ENCODE assay signal across 3 fruit fly cellular contexts in genomic region chrX:16385942-16386392, dm6.
TF ChIP-seq lines count a peak whose summit lies in the region.

No protein-coding gene starts in this region.

TF ChIP-seq in whole organism, embryonic, 481 proteins besides CTCF, POLR2A, EP300 and RAD21 (continued from another document and continues in another):
- TF ChIP-seq ato (GFP tag; IDR thresholded peaks at IDR 0.05; lab: Robert Waterston, UW; ENCODE audit: partially characterized antibody) (no peak), CG11504 (tag; optimal IDR thresholded peaks at IDR 0.05; lab: Kevin White, UChicago) (peak; percentile 53), Ravus (GFP tag; IDR thresholded peaks at IDR 0.05; lab: Robert Waterston, UW) (no peak), Ssrp (tag; optimal IDR thresholded peaks at IDR 0.05; lab: Kevin White, UChicago) (peak; percentile 8), CG13287 (GFP tag; IDR thresholded peaks at IDR 0.05; lab: Robert Waterston, UW; ENCODE audit: partially characterized antibody) (no peak), CG9609 (GFP tag; optimal IDR thresholded peaks at IDR 0.05; lab: Kevin White, UChicago) (no peak), salm (tag; optimal IDR thresholded peaks at IDR 0.05; lab: Kevin White, UChicago) (no peak), CG1024 (GFP tag; IDR thresholded peaks at IDR 0.05; lab: Robert Waterston, UW) (no peak), CG6683 (GFP tag; optimal IDR thresholded peaks at IDR 0.05; lab: Kevin White, UChicago) (no peak), aop (GFP tag; IDR thresholded peaks at IDR 0.05; lab: Robert Waterston, UW) (no peak), bbx (GFP tag; IDR thresholded peaks at IDR 0.05; lab: Robert Waterston, UW; ENCODE audit: partially characterized antibody) (no peak), otp (GFP tag; IDR thresholded peaks at IDR 0.05; lab: Robert Waterston, UW) (no peak), CG13894 (tag; optimal IDR thresholded peaks at IDR 0.05; lab: Kevin White, UChicago) (no peak), CG10979 (tag; optimal IDR thresholded peaks at IDR 0.05; lab: Kevin White, UChicago) (peak; percentile 5), H15 (GFP tag; IDR thresholded peaks at IDR 0.05; lab: Robert Waterston, UW) (no peak), nerfin-2 (GFP tag; IDR thresholded peaks at IDR 0.05; lab: Robert Waterston, UW; ENCODE audit: partially characterized antibody) (no peak), rib (GFP tag; IDR thresholded peaks at IDR 0.05; lab: Robert Waterston, UW) (no peak), CG12659 (GFP tag; optimal IDR thresholded peaks at IDR 0.05; lab: Kevin White, UChicago) (peak; percentile 28), MBD-R2 (GFP tag; IDR thresholded peaks at IDR 0.05; lab: Robert Waterston, UW) (0 out of 2 replicates have a peak, but pooled peaks have one; percentile 19), CG4282 (GFP tag; optimal IDR thresholded peaks at IDR 0.05; lab: Kevin White, UChicago) (no peak), mld (GFP tag; IDR thresholded peaks at IDR 0.05; lab: Robert Waterston, UW; ENCODE audit: partially characterized antibody) (no peak), gfzf (GFP tag; optimal IDR thresholded peaks at IDR 0.05; lab: Kevin White, UChicago) (no peak), CG17829 (tag; optimal IDR thresholded peaks at IDR 0.05; lab: Kevin White, UChicago) (peak; percentile 26), sens-2 (GFP tag; IDR thresholded peaks at IDR 0.05; lab: Robert Waterston, UW) (no peak), CG17328 (GFP tag; IDR thresholded peaks at IDR 0.05; lab: Robert Waterston, UW) (no peak), dan (GFP tag; IDR thresholded peaks at IDR 0.05; lab: Robert Waterston, UW) (no peak), tna (GFP tag; IDR thresholded peaks at IDR 0.05; lab: Robert Waterston, UW; ENCODE audit: partially characterized antibody) (no peak), CG11695 (GFP tag; IDR thresholded peaks at IDR 0.05; lab: Robert Waterston, UW) (0 out of 3 replicates have a peak, but pooled peaks have one; percentile 31), ken (GFP tag; IDR thresholded peaks at IDR 0.05; lab: Robert Waterston, UW) (no peak), CG11398 (GFP tag; optimal IDR thresholded peaks at IDR 0.05; lab: Kevin White, UChicago) (no peak), CG3995 (GFP tag; optimal IDR thresholded peaks at IDR 0.05; lab: Kevin White, UChicago) (no peak), emc (GFP tag; optimal IDR thresholded peaks at IDR 0.05; lab: Kevin White, UChicago) (no peak), HLH4C (GFP tag; IDR thresholded peaks at IDR 0.05; lab: Robert Waterston, UW; ENCODE audit: partially characterized antibody) (no peak), so (GFP tag; IDR thresholded peaks at IDR 0.05; lab: Robert Waterston, UW) (no peak), E2f2 (GFP tag; IDR thresholded peaks at IDR 0.05; lab: Robert Waterston, UW) (no peak), HLH54F (GFP tag; optimal IDR thresholded peaks at IDR 0.05; lab: Kevin White, UChicago) (peak; percentile 21), HmgD (GFP tag; optimal IDR thresholded peaks at IDR 0.05; lab: Kevin White, UChicago) (no peak), Max (GFP tag; optimal IDR thresholded peaks at IDR 0.05; lab: Kevin White, UChicago) (peak; percentile 7), pros (GFP tag; optimal IDR thresholded peaks at IDR 0.05; lab: Kevin White, UChicago) (no peak), pzg (GFP tag; optimal IDR thresholded peaks at IDR 0.05; lab: Kevin White, UChicago) (no peak), Hr78 (GFP tag; optimal IDR thresholded peaks at IDR 0.05; lab: Kevin White, UChicago) (peak in 1 of 2 experiments; percentile 5), CG16813 (GFP tag; IDR thresholded peaks at IDR 0.05; lab: Robert Waterston, UW; ENCODE audit: partially characterized antibody) (no peak), gt (GFP tag; IDR thresholded peaks at IDR 0.05; lab: Robert Waterston, UW) (no peak), hth (optimal IDR thresholded peaks at IDR 0.05; lab: Kevin White, UChicago) (no peak)

TF ChIP-seq in whole organism, prepupa, 60 proteins besides CTCF, POLR2A, EP300 and RAD21 (continued from another document):
- TF ChIP-seq CG31627 (GFP tag; optimal IDR thresholded peaks at IDR 0.05; lab: Kevin White, UChicago) (peak; percentile 41), cyc (GFP tag; optimal IDR thresholded peaks at IDR 0.05; lab: Kevin White, UChicago) (peak; percentile 17), CG11294 (GFP tag; IDR thresholded peaks at IDR 0.05; lab: Robert Waterston, UW) (no peak), CG32006 (GFP tag; optimal IDR thresholded peaks at IDR 0.05; lab: Kevin White, UChicago) (peak; percentile 69), Eip78C (GFP tag; lab: Kevin White, UChicago) (peak; percentile 86), spab (GFP tag; optimal IDR thresholded peaks at IDR 0.05; lab: Kevin White, UChicago) (no peak), CG8319 (GFP tag; optimal IDR thresholded peaks at IDR 0.05; lab: Kevin White, UChicago) (peak; percentile 7), CG15336 (GFP tag; IDR thresholded peaks at IDR 0.05; lab: Robert Waterston, UW) (peak; percentile 71), Hr4 (GFP tag; optimal IDR thresholded peaks at IDR 0.05; lab: Kevin White, UChicago) (no peak), vri (GFP tag; optimal IDR thresholded peaks at IDR 0.05; lab: Kevin White, UChicago) (no peak), svp (GFP tag; lab: Kevin White, UChicago) (peak; percentile 83), topi (GFP tag; optimal IDR thresholded peaks at IDR 0.05; lab: Kevin White, UChicago) (peak; percentile 52), esn (GFP tag; optimal IDR thresholded peaks at IDR 0.05; lab: Kevin White, UChicago) (peak; percentile 57), Met (GFP tag; optimal IDR thresholded peaks at IDR 0.05; lab: Kevin White, UChicago) (peak; percentile 69), CG4318 (GFP tag; optimal IDR thresholded peaks at IDR 0.05; lab: Kevin White, UChicago) (peak; percentile 23), net (GFP tag; optimal IDR thresholded peaks at IDR 0.05; lab: Kevin White, UChicago) (peak; percentile 54), dsx (GFP tag; optimal IDR thresholded peaks at IDR 0.05; lab: Kevin White, UChicago; ENCODE audit: poor library complexity, severe bottlenecking) (no peak), CG8632 (GFP tag; optimal IDR thresholded peaks at IDR 0.05; lab: Kevin White, UChicago) (peak; percentile 40), CG11902 (GFP tag; optimal IDR thresholded peaks at IDR 0.05; lab: Kevin White, UChicago) (no peak), CG6276 (GFP tag; optimal IDR thresholded peaks at IDR 0.05; lab: Kevin White, UChicago) (peak; percentile 58), lz (GFP tag; optimal IDR thresholded peaks at IDR 0.05; lab: Kevin White, UChicago) (peak; percentile 30), pdm3 (GFP tag; optimal IDR thresholded peaks at IDR 0.05; lab: Kevin White, UChicago) (no peak), fd59A (GFP tag; optimal IDR thresholded peaks at IDR 0.05; lab: Kevin White, UChicago) (peak; percentile 14), fd85E (GFP tag; optimal IDR thresholded peaks at IDR 0.05; lab: Kevin White, UChicago) (no peak), achi (GFP tag; optimal IDR thresholded peaks at IDR 0.05; lab: Kevin White, UChicago) (peak; percentile 61), Gug (GFP tag; IDR thresholded peaks at IDR 0.05; lab: Robert Waterston, UW) (no peak), Lpt (GFP tag; optimal IDR thresholded peaks at IDR 0.05; lab: Kevin White, UChicago) (no peak), acj6 (GFP tag; optimal IDR thresholded peaks at IDR 0.05; lab: Kevin White, UChicago) (no peak), CG16779 (tag; optimal IDR thresholded peaks at IDR 0.05; lab: Kevin White, UChicago) (no peak), Sox102F (GFP tag; optimal IDR thresholded peaks at IDR 0.05; lab: Kevin White, UChicago) (no peak), CG8119 (GFP tag; IDR thresholded peaks at IDR 0.05; lab: Robert Waterston, UW) (peak; percentile 65; the same call in 2 of the 3 replicates), Smox (GFP tag; optimal IDR thresholded peaks at IDR 0.05; lab: Kevin White, UChicago) (peak; percentile 50), CG11762 (GFP tag; optimal IDR thresholded peaks at IDR 0.05; lab: Kevin White, UChicago; ENCODE audit: insufficient read depth) (peak; percentile 28), OdsH (GFP tag; optimal IDR thresholded peaks at IDR 0.05; lab: Kevin White, UChicago) (peak; percentile 44), Blimp-1 (GFP tag; optimal IDR thresholded peaks at IDR 0.05; lab: Kevin White, UChicago) (no peak), Ets96B (tag; optimal IDR thresholded peaks at IDR 0.05; lab: Kevin White, UChicago) (peak; percentile 34), dac (GFP tag; optimal IDR thresholded peaks at IDR 0.05; lab: Kevin White, UChicago) (peak; percentile 6), CG3919 (GFP tag; optimal IDR thresholded peaks at IDR 0.05; lab: Kevin White, UChicago) (no peak), Eip93F (GFP tag; optimal IDR thresholded peaks at IDR 0.05; lab: Kevin White, UChicago) (no peak)
TF ChIP-seq in whole organism, prepupa: peak in this region for 34.

TF ChIP-seq in whole organism, wandering third instar larva, 38 proteins besides CTCF, POLR2A, EP300 and RAD21 (continued from another document):
- no peak for TF ChIP-seq dsf (GFP tag; optimal IDR thresholded peaks at IDR 0.05; lab: Kevin White, UChicago; ENCODE audit: borderline replicate concordance)
TF ChIP-seq in whole organism, wandering third instar larva: peak in this region for 15.
